Worm (Caenorhabditis elegans): ENCODE data around the gene srbc-32.

DNA sequence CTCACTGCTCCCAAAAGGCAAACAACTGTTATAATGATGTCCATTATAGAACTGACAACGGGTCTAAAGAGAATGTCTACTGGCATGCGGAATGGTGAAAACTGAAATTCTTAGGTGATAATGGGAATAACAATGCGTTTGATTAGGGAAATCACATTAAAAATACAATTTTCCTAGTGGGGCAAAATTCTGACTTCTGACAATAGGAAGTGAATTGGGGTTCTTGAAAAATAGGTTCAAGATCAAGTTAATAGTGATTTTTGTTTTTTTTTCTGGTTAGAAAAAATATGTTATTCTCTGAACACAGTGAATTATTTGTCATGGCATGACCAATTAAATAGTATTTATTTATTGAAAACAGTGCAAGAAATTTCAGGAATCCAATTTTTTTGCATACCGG, at the start of gene srbc-32:
- TF ChIP-seq F13C5.2 (tag; optimal IDR thresholded peaks at IDR 0.05): no peak
- TF ChIP-seq hmg-4 (GFP tag; optimal IDR thresholded peaks at IDR 0.05): no peak
- no peak for TF ChIP-seq ama-1 (optimal IDR thresholded peaks at IDR 0.05)
- TF ChIP-seq tbx-11 (GFP tag; IDR thresholded peaks at IDR 0.05): no peak
- TF ChIP-seq ets-7 (tag; optimal IDR thresholded peaks at IDR 0.05): no peak
- no peak for TF ChIP-seq hmbx-1 (tag; optimal IDR thresholded peaks at IDR 0.05)
- TF ChIP-seq ceh-36 (tag; optimal IDR thresholded peaks at IDR 0.05): no peak
- no peak for TF ChIP-seq aly-1 (tag; optimal IDR thresholded peaks at IDR 0.05)
- TF ChIP-seq tra-4 (tag; optimal IDR thresholded peaks at IDR 0.05): no peak

Measured in whole organism, early embryonic.